Worm (Caenorhabditis elegans) whole organism, midembryonic: ENCODE data around the gene F59A7.14.

Source experiments
- flt-1 ChIP-seq: fragments of 200-800 bp; sonication (Bioruptor generic); IDR thresholded peaks from 2 replicates; pipeline ENCODE4 v1.3.6; 2022; ENCODE audit warnings: missing genetic modification characterization, missing compliant biosample characterization
- klf-2 ChIP-seq: fragments of 200-800 bp; sonication (Bioruptor generic); conservative IDR thresholded peaks from 2 replicates; pipeline ENCODE4 v1.3.6; 2022; ENCODE audit warnings: missing genetic modification reagents, missing genetic modification characterization, missing compliant biosample characterization
- ref-1 ChIP-seq: fragments of 200-800 bp; sonication (Bioruptor generic); conservative IDR thresholded peaks from 2 replicates; pipeline ENCODE4 v1.3.6; 2022; ENCODE audit warnings: missing genetic modification reagents, missing genetic modification characterization, missing compliant biosample characterization

DNA sequence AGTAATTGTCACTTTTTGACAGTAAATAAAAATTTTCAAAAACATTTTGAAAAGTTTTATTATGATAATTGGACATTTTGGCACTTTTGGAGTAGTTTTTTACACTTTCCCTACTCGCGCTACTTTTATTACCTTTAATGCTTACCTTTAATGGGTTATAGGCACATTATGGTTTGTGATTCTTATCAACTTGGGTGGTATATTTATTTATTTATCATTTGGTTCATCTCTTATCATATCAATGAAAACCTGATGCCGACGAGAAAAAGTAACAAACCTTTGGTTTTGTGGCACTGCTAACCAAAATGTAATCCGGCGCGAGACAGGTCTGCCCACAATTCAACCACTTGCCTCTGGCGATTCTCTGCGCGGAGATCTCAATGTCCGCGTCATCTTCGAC, 20.4 kb upstream of the F59A7.14 start:
- TF ChIP-seq flt-1 (GFP tag; lab: Robert Waterston, UW) (no peak), klf-2 (no peak), ref-1 (GFP tag; lab: Robert Waterston, UW) (no peak)
